Fruit fly (Drosophila melanogaster): Measurements from ENCODE around the gene CG15042.

The CG15042 gene

DNA sequence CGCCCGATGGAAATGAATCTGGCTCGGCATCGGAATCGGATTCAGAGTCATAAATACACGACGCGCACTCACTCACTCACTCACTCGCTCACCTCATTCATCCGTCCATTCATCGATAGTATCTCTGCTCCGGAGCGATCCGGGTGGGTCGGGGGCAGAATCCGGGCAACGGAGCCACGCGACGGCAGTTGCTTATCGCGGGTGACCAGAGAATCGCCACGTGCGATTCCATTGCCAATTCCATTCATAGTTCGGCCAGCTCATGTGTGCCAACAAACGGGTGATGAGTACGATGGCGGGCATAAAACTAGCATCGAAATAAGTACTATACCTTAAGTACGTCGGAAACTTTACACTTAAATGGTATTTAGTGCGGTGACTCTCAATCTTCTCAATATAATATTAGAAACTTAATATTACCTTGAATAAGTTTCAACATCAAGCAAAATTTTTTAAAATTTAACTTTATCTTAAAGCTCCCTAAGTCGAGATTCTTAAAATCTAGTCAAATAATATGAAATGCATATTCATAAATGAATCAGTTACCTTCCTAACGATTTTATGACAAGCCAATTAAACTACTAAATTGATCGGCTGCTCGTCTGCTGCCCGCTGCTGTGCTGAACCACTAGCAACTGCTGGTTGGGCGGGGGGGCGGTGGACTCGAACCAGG, 3.3 kb downstream of the CG15042 start (continued):
- no peak for TF ChIP-seq CTCF (GFP tag; optimal IDR thresholded peaks at IDR 0.05)
- TF ChIP-seq dmrt99B (tag; optimal IDR thresholded peaks at IDR 0.05): peak; percentile 53
- peak; percentile 46 for TF ChIP-seq zen (tag; optimal IDR thresholded peaks at IDR 0.05)
- no peak for TF ChIP-seq D19B (GFP tag; optimal IDR thresholded peaks at IDR 0.05)
- no peak for TF ChIP-seq CG10565 (GFP tag; optimal IDR thresholded peaks at IDR 0.05)
- no peak for TF ChIP-seq CG4404 (GFP tag; IDR thresholded peaks at IDR 0.05)
- TF ChIP-seq pb (GFP tag; optimal IDR thresholded peaks at IDR 0.05): no peak
- no peak for TF ChIP-seq wor (GFP tag; IDR thresholded peaks at IDR 0.05)
- peak; percentile 43 for TF ChIP-seq sug (tag; optimal IDR thresholded peaks at IDR 0.05)
- no peak for TF ChIP-seq rib (GFP tag; IDR thresholded peaks at IDR 0.05)
- TF ChIP-seq Opbp (GFP tag; IDR thresholded peaks at IDR 0.05; ENCODE audit: partially characterized antibody): no peak
- peak; percentile 6 for TF ChIP-seq gsb-n (tag; optimal IDR thresholded peaks at IDR 0.05)
- no peak for TF ChIP-seq HLHmδ (GFP tag; optimal IDR thresholded peaks at IDR 0.05)
- TF ChIP-seq HLH3B (GFP tag; IDR thresholded peaks at IDR 0.05): no peak
- no peak for TF ChIP-seq Neu2 (GFP tag; optimal IDR thresholded peaks at IDR 0.05; ENCODE audit: borderline replicate concordance)
- no peak for TF ChIP-seq MBD-R2 (GFP tag; IDR thresholded peaks at IDR 0.05)
- TF ChIP-seq crp (GFP tag; optimal IDR thresholded peaks at IDR 0.05): no peak
- TF ChIP-seq otp (GFP tag; IDR thresholded peaks at IDR 0.05): no peak
- no peak for TF ChIP-seq hth (optimal IDR thresholded peaks at IDR 0.05)
- no peak for TF ChIP-seq repo (GFP tag; optimal IDR thresholded peaks at IDR 0.05)
- peak; percentile 68 for TF ChIP-seq dmrt11E (tag; optimal IDR thresholded peaks at IDR 0.05)
- 0 out of 3 replicates have a peak, but pooled peaks have one; percentile 49 for TF ChIP-seq CG11695 (GFP tag; IDR thresholded peaks at IDR 0.05)
- TF ChIP-seq CG32772 (GFP tag; IDR thresholded peaks at IDR 0.05): no peak
- TF ChIP-seq abd-A (tag; optimal IDR thresholded peaks at IDR 0.05): no peak
- TF ChIP-seq CG9727 (GFP tag; optimal IDR thresholded peaks at IDR 0.05): peak; percentile 73
- TF ChIP-seq gcm2 (GFP tag; optimal IDR thresholded peaks at IDR 0.05): no peak
- TF ChIP-seq CG11504 (tag; optimal IDR thresholded peaks at IDR 0.05): peak; percentile 73
- TF ChIP-seq scrt (GFP tag; optimal IDR thresholded peaks at IDR 0.05): no peak
- no peak for TF ChIP-seq CG31388 (GFP tag; optimal IDR thresholded peaks at IDR 0.05)
- peak; percentile 21; the same call in 1 of the 2 replicates for TF ChIP-seq sisA (GFP tag; IDR thresholded peaks at IDR 0.05)
- TF ChIP-seq Dll (GFP tag; IDR thresholded peaks at IDR 0.05; ENCODE audit: partially characterized antibody): no peak
- TF ChIP-seq bsh (GFP tag; optimal IDR thresholded peaks at IDR 0.05): peak in 1 of 2 experiments; percentile 53
- peak; percentile 32 for TF ChIP-seq CG30431 (GFP tag; optimal IDR thresholded peaks at IDR 0.05)
- peak; percentile 34; the same call in 1 of the 2 replicates for TF ChIP-seq lmd (GFP tag; IDR thresholded peaks at IDR 0.05)
- peak in 1 of 2 experiments; percentile 5 for TF ChIP-seq Eip74EF (GFP tag; optimal IDR thresholded peaks at IDR 0.05)
- TF ChIP-seq CG9437 (GFP tag; optimal IDR thresholded peaks at IDR 0.05): peak; percentile 42
- TF ChIP-seq PHDP (tag; optimal IDR thresholded peaks at IDR 0.05): peak; percentile 25
- TF ChIP-seq Hmx (GFP tag; optimal IDR thresholded peaks at IDR 0.05): no peak
- no peak for TF ChIP-seq fd102C (GFP tag; optimal IDR thresholded peaks at IDR 0.05)
- no peak for TF ChIP-seq schlank (tag; optimal IDR thresholded peaks at IDR 0.05)
- TF ChIP-seq Asciz (GFP tag; optimal IDR thresholded peaks at IDR 0.05): peak; percentile 55
- no peak for TF ChIP-seq wdn (GFP tag; IDR thresholded peaks at IDR 0.05)
- no peak for TF ChIP-seq CrebB (tag; optimal IDR thresholded peaks at IDR 0.05)
- TF ChIP-seq CG18619 (GFP tag; optimal IDR thresholded peaks at IDR 0.05): peak; percentile 23
- no peak for TF ChIP-seq Adf1 (GFP tag; IDR thresholded peaks at IDR 0.05)
- no peak for TF ChIP-seq prd (optimal IDR thresholded peaks at IDR 0.05)
- TF ChIP-seq prd (GFP tag; IDR thresholded peaks at IDR 0.05): peak; percentile 45; the same call in 1 of the 3 replicates
- peak; percentile 32 for TF ChIP-seq CG13296 (GFP tag; optimal IDR thresholded peaks at IDR 0.05)
- no peak for TF ChIP-seq slbo (GFP tag; IDR thresholded peaks at IDR 0.05)
- peak; percentile 65 for TF ChIP-seq cwo (GFP tag; optimal IDR thresholded peaks at IDR 0.05)
